Worm (Caenorhabditis elegans) whole organism, young adult: ENCODE data around the gene gei-1.

Experiments
- F39B2.1 ChIP-seq: fragments of 200-800 bp; sonication (Bioruptor generic); IDR thresholded peaks from 2 replicates; pipeline ENCODE4 v1.3.6; 2022; ENCODE audit warnings: missing genetic modification reagents, missing genetic modification characterization, missing compliant biosample characterization
- F55B11.4 ChIP-seq: sonication (generic microtip); optimal IDR thresholded peaks from 2 replicates; lab custom pipeline; 2016; ENCODE audit warnings: missing compliant biosample characterization, missing genetic modification characterization, borderline replicate concordance; ENCODE audit not compliant: insufficient read depth
- ccch-3 ChIP-seq: fragments of 200-800 bp; sonication (Bioruptor generic); optimal IDR thresholded peaks from 2 replicates; lab custom pipeline; 2018; ENCODE audit warnings: mild to moderate bottlenecking, missing genetic modification characterization, missing compliant biosample characterization

ce11 chrIII:3329467-3329866 lies 15.2 kb upstream of the gei-1 start:
- no peak for TF ChIP-seq ccch-3 (GFP tag; lab: Kevin White, UChicago)
- no peak for TF ChIP-seq F55B11.4 (tag; lab: Kevin White, UChicago)
- TF ChIP-seq F39B2.1 (GFP tag; lab: Robert Waterston, UW), result no peak
